Worm (Caenorhabditis elegans): ENCODE results near the gene ztf-14.
A peak's percentile ranks its signal among the peaks of the same experiment; 100 is the strongest.

The ztf-14 gene

ce11 chrX:14480248-14480647 lies 15.6 kb upstream of the ztf-14 start, which contains the start of gene gfi-3 (continued):
- TF ChIP-seq sptf-2 (GFP tag; optimal IDR thresholded peaks at IDR 0.05) (no peak), nfyb-1 (GFP tag; IDR thresholded peaks at IDR 0.05) (0 out of 2 replicates have a peak, but pooled peaks have one; percentile 50), zfh-2 (GFP tag; conservative IDR thresholded peaks at IDR 0.05) (peak; percentile 77), akir-1 (GFP tag; optimal IDR thresholded peaks at IDR 0.05) (no peak), atf-7 (tag; optimal IDR thresholded peaks at IDR 0.05) (no peak), efl-1 (GFP tag; optimal IDR thresholded peaks at IDR 0.05) (peak; percentile 20), F57C9.4 (tag; optimal IDR thresholded peaks at IDR 0.05) (no peak), F52B5.7 (tag; optimal IDR thresholded peaks at IDR 0.05) (no peak), egrh-3 (GFP tag; IDR thresholded peaks at IDR 0.05) (no peak), F33H1.4 (GFP tag; IDR thresholded peaks at IDR 0.05) (no peak), mel-28 (tag; optimal IDR thresholded peaks at IDR 0.05; ENCODE audit: borderline replicate concordance) (no peak), tlf-1 (GFP tag; optimal IDR thresholded peaks at IDR 0.05) (no peak), die-1 (tag; optimal IDR thresholded peaks at IDR 0.05) (no peak), sdz-38 (tag; optimal IDR thresholded peaks at IDR 0.05) (no peak), tbp1 (GFP tag; optimal IDR thresholded peaks at IDR 0.05) (peak; percentile 63), ekl-4 (GFP tag; IDR thresholded peaks at IDR 0.05) (no peak), dpff-1 (tag; optimal IDR thresholded peaks at IDR 0.05) (no peak), bed-2 (GFP tag; IDR thresholded peaks at IDR 0.05) (no peak), Y53G8AR.9 (GFP tag; conservative IDR thresholded peaks at IDR 0.05) (no peak), ztf-28 (GFP tag; IDR thresholded peaks at IDR 0.05) (no peak), lsl-1 (GFP tag; optimal IDR thresholded peaks at IDR 0.05) (no peak), ztf-26 (tag; optimal IDR thresholded peaks at IDR 0.05) (peak; percentile 39), cebp-1 (GFP tag; IDR thresholded peaks at IDR 0.05) (peak; percentile 19; the same call in 1 of the 2 replicates), cebp-1 (tag; optimal IDR thresholded peaks at IDR 0.05) (peak; percentile 78), let-607 (tag; optimal IDR thresholded peaks at IDR 0.05) (peak in 1 of 2 experiments; percentile 11), hlh-12 (tag; optimal IDR thresholded peaks at IDR 0.05) (no peak), nhr-27 (tag; optimal IDR thresholded peaks at IDR 0.05) (no peak), nfya-1 (tag; optimal IDR thresholded peaks at IDR 0.05; ENCODE audit: borderline replicate concordance, insufficient read depth) (no peak), fkh-3 (tag; optimal IDR thresholded peaks at IDR 0.05) (no peak), somi-1 (GFP tag; optimal IDR thresholded peaks at IDR 0.05) (no peak), B0336.3 (GFP tag; IDR thresholded peaks at IDR 0.05) (0 out of 2 replicates have a peak, but pooled peaks have one; percentile 37), snpc-1.1 (tag; optimal IDR thresholded peaks at IDR 0.05; ENCODE audit: insufficient read depth) (no peak), ceh-27 (GFP tag; optimal IDR thresholded peaks at IDR 0.05) (peak; percentile 70), F23B12.7 (tag; optimal IDR thresholded peaks at IDR 0.05; ENCODE audit: insufficient read depth) (no peak), ztf-3 (GFP tag; optimal IDR thresholded peaks at IDR 0.05) (no peak), tbx-9 (tag; optimal IDR thresholded peaks at IDR 0.05; ENCODE audit: borderline replicate concordance) (no peak), unc-62 (GFP tag; optimal IDR thresholded peaks at IDR 0.05) (no peak), attf-5 (GFP tag; optimal IDR thresholded peaks at IDR 0.05) (peak; percentile 74), aptf-2 (GFP tag; conservative IDR thresholded peaks at IDR 0.05) (no peak), Y79H2A.3 (GFP tag; conservative IDR thresholded peaks at IDR 0.05) (no peak), lin-26 (GFP tag; IDR thresholded peaks at IDR 0.05) (no peak), K11D2.4 (GFP tag; IDR thresholded peaks at IDR 0.05) (0 out of 2 replicates have a peak, but pooled peaks have one; percentile 19), nhr-80 (tag; optimal IDR thresholded peaks at IDR 0.05) (peak; percentile 70), attf-6 (GFP tag; IDR thresholded peaks at IDR 0.05) (no peak), him-1 (tag; optimal IDR thresholded peaks at IDR 0.05) (no peak), xnd-1 (tag; optimal IDR thresholded peaks at IDR 0.05) (no peak), ama-1 (optimal IDR thresholded peaks at IDR 0.05) (no peak), ama-1 (GFP tag; optimal IDR thresholded peaks at IDR 0.05) (no peak), ceh-79 (tag; optimal IDR thresholded peaks at IDR 0.05) (no peak), attf-3 (GFP tag; conservative IDR thresholded peaks at IDR 0.05) (no peak)
